Fruit fly (Drosophila melanogaster) whole organism, embryonic: ENCODE data around the gene CG1532.
A peak's percentile ranks its signal among the peaks of the same experiment; 100 is the strongest.

Experiments
- Atf6 ChIP-seq: fragments of 200-800 bp; sonication (Bioruptor generic); IDR thresholded peaks from 2 replicates; pipeline ENCODE4 v1.3.6; 2022; ENCODE audit warnings: missing biosample characterization, missing genetic modification characterization
- Awh ChIP-seq: fragments of 200-800 bp; sonication (Bioruptor generic); IDR thresholded peaks from 2 replicates; pipeline ENCODE4, ENCODE4 v1.3.6; 2022; ENCODE audit warnings: missing biosample characterization, missing genetic modification characterization
- Bgb ChIP-seq: fragments of 200-800 bp; sonication (Bioruptor generic); IDR thresholded peaks from 2 replicates; pipeline ENCODE4 v1.3.6; 2022; ENCODE audit warnings: missing biosample characterization, missing genetic modification characterization; ENCODE audit not compliant: partially characterized antibody
- CG12391 ChIP-seq: fragments of 200-800 bp; sonication (Bioruptor generic); optimal IDR thresholded peaks from 3 replicates; lab custom pipeline; 2018; ENCODE audit warnings: missing biosample characterization, mild to moderate bottlenecking, missing genetic modification characterization, moderate library complexity
- CG13775 ChIP-seq: fragments of 200-800 bp; sonication (Bioruptor generic); optimal IDR thresholded peaks from 3 replicates; lab custom pipeline; 2017; ENCODE audit warnings: missing biosample characterization, mild to moderate bottlenecking, missing genetic modification characterization
- CG15073 ChIP-seq: fragments of 200-800 bp; sonication (Bioruptor generic); optimal IDR thresholded peaks from 2 replicates; lab custom pipeline; 2016; ENCODE audit warnings: missing biosample characterization, missing genetic modification characterization
- CG17186 ChIP-seq: fragments of 200-800 bp; sonication (Bioruptor generic); optimal IDR thresholded peaks from 3 replicates; lab custom pipeline; 2017; ENCODE audit warnings: missing biosample characterization, missing genetic modification reagents, missing genetic modification characterization
- CG17568 ChIP-seq: fragments of 200-800 bp; sonication (Bioruptor generic); optimal IDR thresholded peaks from 2 replicates; lab custom pipeline; 2018; ENCODE audit warnings: missing biosample characterization, mild to moderate bottlenecking, missing genetic modification characterization, moderate library complexity
- CG18262 ChIP-seq: fragments of 200-800 bp; optimal IDR thresholded peaks from 3 replicates; lab custom pipeline; 2019; ENCODE audit warnings: missing biosample characterization, mild to moderate bottlenecking, missing genetic modification characterization, moderate library complexity
- CG18619 ChIP-seq: fragments of 200-800 bp; sonication (Bioruptor generic); optimal IDR thresholded peaks from 3 replicates; lab custom pipeline; 2017; ENCODE audit warnings: missing biosample characterization, mild to moderate bottlenecking, missing genetic modification characterization
- CG2129 ChIP-seq: fragments of 200-800 bp; sonication (Bioruptor generic); IDR thresholded peaks from 2 replicates; pipeline ENCODE4 v1.3.6; 2022; ENCODE audit warnings: missing biosample characterization, missing genetic modification characterization; ENCODE audit not compliant: partially characterized antibody
- CG42726 ChIP-seq: fragments of 200-800 bp; sonication (Bioruptor generic); IDR thresholded peaks from 2 replicates; pipeline ENCODE4 v1.3.6; 2022; ENCODE audit warnings: missing biosample characterization, missing genetic modification characterization; ENCODE audit not compliant: partially characterized antibody
- CG4328 ChIP-seq: fragments of 200-800 bp; sonication (Bioruptor generic); optimal IDR thresholded peaks from 3 replicates; lab custom pipeline; 2017; ENCODE audit warnings: missing biosample characterization, missing genetic modification reagents, missing genetic modification characterization
- CG4730 ChIP-seq: fragments of 200-800 bp; sonication (Bioruptor generic); IDR thresholded peaks from 2 replicates; pipeline ENCODE4 v1.3.6; 2022; ENCODE audit warnings: missing biosample characterization, missing genetic modification characterization
- CG6813 ChIP-seq: fragments of 200-800 bp; sonication (Bioruptor generic); optimal IDR thresholded peaks from 2 replicates; lab custom pipeline; 2017; ENCODE audit warnings: missing biosample characterization, missing genetic modification characterization, mild to moderate bottlenecking, moderate library complexity, missing genetic modification reagents
- CG7745 ChIP-seq: fragments of 200-800 bp; sonication (Bioruptor generic); optimal IDR thresholded peaks from 2 replicates; lab custom pipeline; 2018; ENCODE audit warnings: missing biosample characterization, mild to moderate bottlenecking, missing genetic modification characterization, moderate library complexity
- CG7786 ChIP-seq: fragments of 200-800 bp; sonication (Bioruptor generic); optimal IDR thresholded peaks from 2 replicates; lab custom pipeline; 2016; ENCODE audit warnings: missing biosample characterization, missing genetic modification characterization
- CG9817 ChIP-seq: fragments of 200-800 bp; sonication (Bioruptor generic); optimal IDR thresholded peaks from 2 replicates; lab custom pipeline; 2018; ENCODE audit warnings: missing biosample characterization, mild to moderate bottlenecking, missing genetic modification characterization, moderate library complexity
- CrebB ChIP-seq: fragments of 200-800 bp; sonication (Bioruptor generic); optimal IDR thresholded peaks from 3 replicates; lab custom pipeline; 2018; ENCODE audit warnings: missing biosample characterization, mild to moderate bottlenecking, missing genetic modification characterization
- Dbx ChIP-seq: fragments of 200-800 bp; sonication (Bioruptor generic); IDR thresholded peaks from 3 replicates; pipeline ENCODE4 v1.3.6; 2022; ENCODE audit warnings: missing biosample characterization, missing genetic modification characterization
- Dfd ChIP-seq, 2 experiments: fragments of >200 bp; optimal IDR thresholded peaks; 2 replicates each; lab custom pipeline; 2017; ENCODE audit warnings: missing biosample characterization in 2 of 2, missing genetic modification characterization in 2 of 2
- HHEX ChIP-seq: fragments of 200-800 bp; sonication (Bioruptor generic); optimal IDR thresholded peaks from 3 replicates; lab custom pipeline; 2017; ENCODE audit warnings: missing biosample characterization, mild to moderate bottlenecking, missing genetic modification characterization, missing genetic modification reagents
- HLHmδ ChIP-seq: fragments of 200-800 bp; sonication (Bioruptor generic); optimal IDR thresholded peaks from 2 replicates; lab custom pipeline; 2018; ENCODE audit warnings: missing biosample characterization, mild to moderate bottlenecking, missing genetic modification characterization, moderate library complexity
- Myb ChIP-seq: fragments of 200-800 bp; sonication (Bioruptor generic); optimal IDR thresholded peaks from 2 replicates; lab custom pipeline; 2016; ENCODE audit warnings: missing biosample characterization, missing genetic modification characterization
- Nf-YB ChIP-seq: fragments of 200-800 bp; sonication (Bioruptor generic); optimal IDR thresholded peaks from 3 replicates; lab custom pipeline; 2019; ENCODE audit warnings: missing biosample characterization, mild to moderate bottlenecking, missing genetic modification characterization, moderate library complexity
- Rfx ChIP-seq: fragments of 200-800 bp; sonication (Bioruptor generic); IDR thresholded peaks from 2 replicates; pipeline ENCODE4 v1.3.6; 2022; ENCODE audit warnings: missing biosample characterization, missing genetic modification characterization
- Ssrp ChIP-seq: fragments of 200-800 bp; sonication (Bioruptor generic); optimal IDR thresholded peaks from 2 replicates; lab custom pipeline; 2018; ENCODE audit warnings: missing biosample characterization, mild to moderate bottlenecking, missing genetic modification characterization, moderate library complexity
- Vsx1 ChIP-seq: fragments of 200-800 bp; sonication (Bioruptor generic); optimal IDR thresholded peaks from 2 replicates; lab custom pipeline; 2017; ENCODE audit warnings: missing biosample characterization, mild to moderate bottlenecking, missing genetic modification characterization, missing genetic modification reagents
- ara ChIP-seq: fragments of 200-800 bp; sonication (Bioruptor generic); IDR thresholded peaks from 2 replicates; pipeline ENCODE4 v1.3.6; 2022; ENCODE audit warnings: missing biosample characterization, missing genetic modification characterization
- ase ChIP-seq: fragments of 200-800 bp; sonication (Bioruptor generic); IDR thresholded peaks from 3 replicates; pipeline ENCODE4 v1.3.6; 2022; ENCODE audit warnings: missing biosample characterization, missing genetic modification characterization
- bcd ChIP-seq: fragments of 200-800 bp; sonication (Bioruptor generic); optimal IDR thresholded peaks from 2 replicates; lab custom pipeline; 2017; ENCODE audit warnings: missing biosample characterization, mild to moderate bottlenecking, missing genetic modification characterization
- cg ChIP-seq: fragments of 200-800 bp; sonication (Bioruptor generic); optimal IDR thresholded peaks from 3 replicates; lab custom pipeline; 2019; ENCODE audit warnings: missing biosample characterization, mild to moderate bottlenecking, missing genetic modification characterization, moderate library complexity
- ewg ChIP-seq: fragments of 200-800 bp; sonication (Bioruptor generic); optimal IDR thresholded peaks from 3 replicates; lab custom pipeline; 2017; ENCODE audit warnings: mild to moderate bottlenecking, missing biosample characterization, missing genetic modification reagents, missing genetic modification characterization
- grau ChIP-seq: fragments of 200-800 bp; optimal IDR thresholded peaks from 3 replicates; lab custom pipeline; 2019; ENCODE audit warnings: missing biosample characterization, mild to moderate bottlenecking, missing genetic modification characterization, moderate library complexity
- ham ChIP-seq: fragments of 200-800 bp; sonication (Bioruptor generic); IDR thresholded peaks from 2 replicates; pipeline ENCODE4 v1.3.6; 2022; ENCODE audit warnings: missing biosample characterization, missing genetic modification characterization
- hbn ChIP-seq: fragments of 200-800 bp; sonication (Bioruptor generic); IDR thresholded peaks from 2 replicates; pipeline ENCODE4 v1.3.6; 2022; ENCODE audit warnings: missing biosample characterization, missing genetic modification characterization; ENCODE audit not compliant: partially characterized antibody
- lab ChIP-seq: fragments of 200-800 bp; sonication (Bioruptor generic); optimal IDR thresholded peaks from 3 replicates; lab custom pipeline; 2017; ENCODE audit warnings: missing biosample characterization, missing genetic modification characterization, mild to moderate bottlenecking, moderate library complexity, missing genetic modification reagents
- lola ChIP-seq, 3 experiments: fragments of >200 bp in 2 of 3; fragments of 200-800 bp in 1 of 3; sonication (Bioruptor generic) in 1 of 3; optimal IDR thresholded peaks; 2 replicates each; lab custom pipeline; 2017 to 2019; ENCODE audit warnings: missing biosample characterization in 3 of 3, missing genetic modification characterization in 3 of 3, mild to moderate bottlenecking in 1 of 3, moderate library complexity in 1 of 3
- pfk ChIP-seq: fragments of 200-800 bp; sonication (Bioruptor generic); optimal IDR thresholded peaks from 2 replicates; lab custom pipeline; 2018; ENCODE audit warnings: missing biosample characterization, mild to moderate bottlenecking, missing genetic modification characterization, moderate library complexity
- phol ChIP-seq: fragments of 200-800 bp; sonication (Bioruptor generic); optimal IDR thresholded peaks from 3 replicates; lab custom pipeline; 2018; ENCODE audit warnings: missing biosample characterization, mild to moderate bottlenecking, missing genetic modification characterization, moderate library complexity
- ranshi ChIP-seq: fragments of 200-800 bp; sonication (Bioruptor generic); IDR thresholded peaks from 2 replicates; pipeline ENCODE4 v1.3.6; 2022; ENCODE audit warnings: missing biosample characterization, missing genetic modification characterization
- sens ChIP-seq: fragments of 200-800 bp; sonication (Bioruptor generic); peaks from one replicate; lab custom pipeline; 2016; ENCODE audit warnings: missing biosample characterization, missing genetic modification characterization
- sim ChIP-seq: fragments of 200-800 bp; sonication (Bioruptor generic); IDR thresholded peaks from 2 replicates; pipeline ENCODE4 v1.3.6; 2022; ENCODE audit warnings: missing biosample characterization, missing genetic modification characterization
- tap ChIP-seq: fragments of 200-800 bp; optimal IDR thresholded peaks from 3 replicates; lab custom pipeline; 2019; ENCODE audit warnings: missing biosample characterization, mild to moderate bottlenecking, missing genetic modification characterization, moderate library complexity
- tin ChIP-seq: fragments of 200-800 bp; sonication (Bioruptor generic); optimal IDR thresholded peaks from 3 replicates; lab custom pipeline; 2016; ENCODE audit warnings: missing biosample characterization, missing genetic modification characterization
- tna ChIP-seq: fragments of 200-800 bp; sonication (Bioruptor generic); IDR thresholded peaks from 2 replicates; pipeline ENCODE4 v1.3.6; 2022; ENCODE audit warnings: missing biosample characterization, missing genetic modification characterization; ENCODE audit not compliant: partially characterized antibody
- ttk ChIP-seq: fragments of 200-800 bp; sonication (Bioruptor generic); IDR thresholded peaks from 2 replicates; pipeline ENCODE4 v2.1.2; 2022; ENCODE audit warnings: missing biosample characterization, missing genetic modification characterization
- zen ChIP-seq: fragments of 200-800 bp; sonication (Bioruptor generic); optimal IDR thresholded peaks from 3 replicates; lab custom pipeline; 2018; ENCODE audit warnings: missing biosample characterization, mild to moderate bottlenecking, missing genetic modification characterization, moderate library complexity

CG1532 gene

DNA sequence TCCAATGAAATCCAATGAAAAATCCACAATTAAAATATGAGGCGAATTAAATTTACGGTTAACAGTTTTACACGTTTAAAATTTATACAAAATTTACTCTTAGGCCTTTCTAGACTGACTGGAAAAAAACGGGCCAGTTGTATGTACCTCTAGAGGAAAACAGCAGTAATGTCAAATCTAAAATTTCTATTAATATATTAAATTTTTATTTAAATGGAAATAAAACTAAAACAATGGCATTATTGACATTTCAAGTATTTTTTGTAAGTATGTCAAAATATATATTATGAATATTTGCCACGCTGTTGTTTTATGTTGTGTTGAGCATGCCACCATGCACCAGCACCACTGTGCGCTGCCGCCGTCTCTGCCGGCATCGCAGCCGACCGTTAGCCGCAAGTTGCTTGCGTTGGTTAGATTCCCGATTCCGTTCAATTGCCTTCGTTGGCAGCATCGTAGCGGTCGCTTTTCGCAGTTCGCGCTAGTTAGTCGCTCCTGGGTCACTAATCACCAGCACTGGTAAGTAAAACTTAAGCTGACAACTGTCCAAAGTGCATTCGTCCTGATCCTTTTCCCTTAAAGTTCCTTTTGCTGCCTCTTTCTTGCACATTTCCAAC, 16.8 kb upstream of the CG1532 start, which contains the start of gene Cbs (continued):
- TF ChIP-seq CG7786 (GFP tag; lab: Kevin White, UChicago) (no peak), sim (0 out of 2 replicates have a peak, but pooled peaks have one; percentile 52), CG17186 (GFP tag; lab: Kevin White, UChicago) (no peak), Dfd (GFP tag; optimal IDR thresholded peaks at IDR 0.05; lab: Kevin White, UChicago) (no peak), CG18619 (GFP tag; lab: Kevin White, UChicago) (peak; percentile 80), Awh (GFP tag; lab: Robert Waterston, UW) (peak; percentile 34; the same call in 1 of the 2 replicates), ase (peak; percentile 57; the same call in 1 of the 3 replicates), CG2129 (GFP tag; lab: Robert Waterston, UW) (no peak), bcd (peak; percentile 66), tna (GFP tag; lab: Robert Waterston, UW) (0 out of 2 replicates have a peak, but pooled peaks have one; percentile 6), zen (tag; lab: Kevin White, UChicago) (peak; percentile 2), CG7745 (tag; lab: Kevin White, UChicago) (no peak), CG12391 (peak; percentile 69), Bgb (GFP tag; lab: Robert Waterston, UW) (peak; percentile 43; the same call in 1 of the 2 replicates), CrebB (no peak), CG13775 (GFP tag; lab: Kevin White, UChicago) (peak; percentile 74), Ssrp (tag; lab: Kevin White, UChicago) (peak; percentile 52), CG4328 (GFP tag; lab: Kevin White, UChicago) (peak; percentile 62), grau (peak; percentile 75), tap (peak; percentile 14), Vsx1 (GFP tag; lab: Kevin White, UChicago) (no peak), Rfx (peak; percentile 86), pfk (GFP tag; lab: Kevin White, UChicago) (no peak), lab (peak; percentile 76), lola (GFP tag; optimal IDR thresholded peaks at IDR 0.05; lab: Kevin White, UChicago) (peak in 1 of 3 experiments; percentile 68), ham (GFP tag; lab: Robert Waterston, UW) (no peak), cg (GFP tag; lab: Kevin White, UChicago) (no peak), CG17568 (no peak), Myb (GFP tag; lab: Kevin White, UChicago) (no peak), HHEX (GFP tag; lab: Kevin White, UChicago) (peak; percentile 14), ranshi (GFP tag; lab: Robert Waterston, UW) (peak; percentile 70), ttk (GFP tag; lab: Robert Waterston, UW) (peak; percentile 43; the same call in 1 of the 2 replicates), ara (GFP tag; lab: Robert Waterston, UW) (peak; percentile 45), CG9817 (peak; percentile 45), phol (peak; percentile 50), HLHmδ (GFP tag; lab: Kevin White, UChicago) (no peak), Dbx (GFP tag; lab: Robert Waterston, UW) (peak; percentile 63), CG6813 (GFP tag; lab: Kevin White, UChicago) (peak; percentile 62), Atf6 (peak; percentile 67), CG4730 (peak; percentile 46; the same call in 1 of the 2 replicates), CG18262 (peak; percentile 73), ewg (peak; percentile 49), CG42726 (GFP tag; lab: Robert Waterston, UW) (no peak), hbn (GFP tag; lab: Robert Waterston, UW) (no peak), Nf-YB (GFP tag; lab: Kevin White, UChicago) (peak; percentile 19), CG15073 (GFP tag; lab: Kevin White, UChicago) (no peak), tin (peak; percentile 54), sens (GFP tag; lab: Kevin White, UChicago) (peak; percentile 75)
